Fruit fly (Drosophila melanogaster) whole organism, adult: ENCODE measurements around the gene Tgt.
A peak's percentile ranks its signal among the peaks of the same experiment; 100 is the strongest.

ENCODE experiments used
- CG11617 ChIP-seq: fragments of 200-800 bp; sonication (Bioruptor generic); optimal IDR thresholded peaks from 2 replicates; lab custom pipeline; 2017; ENCODE audit warnings: mild to moderate bottlenecking, missing biosample characterization, missing genetic modification reagents, missing genetic modification characterization
- CG12768 ChIP-seq: fragments of 200-800 bp; sonication (Bioruptor generic); optimal IDR thresholded peaks from 2 replicates; lab custom pipeline; 2017; ENCODE audit warnings: missing biosample characterization, missing genetic modification characterization, mild to moderate bottlenecking, moderate library complexity, missing genetic modification reagents
- CG14711 ChIP-seq: fragments of 200-800 bp; sonication (Bioruptor generic); optimal IDR thresholded peaks from 2 replicates; lab custom pipeline; 2018; ENCODE audit warnings: missing biosample characterization, mild to moderate bottlenecking, missing genetic modification characterization, moderate library complexity
- CG1620 ChIP-seq: fragments of 200-800 bp; sonication (Bioruptor generic); optimal IDR thresholded peaks from 2 replicates; lab custom pipeline; 2016; ENCODE audit warnings: missing biosample characterization, missing genetic modification characterization
- CG33017 ChIP-seq: fragments of 200-800 bp; sonication (Bioruptor generic); optimal IDR thresholded peaks from 2 replicates; lab custom pipeline; 2018; ENCODE audit warnings: missing biosample characterization, mild to moderate bottlenecking, missing genetic modification characterization, moderate library complexity
- CG5204 ChIP-seq: fragments of 200-800 bp; sonication (Bioruptor generic); optimal IDR thresholded peaks from 2 replicates; lab custom pipeline; 2016; ENCODE audit warnings: missing biosample characterization, missing genetic modification characterization
- CG7045 ChIP-seq: fragments of 200-800 bp; sonication (Bioruptor generic); optimal IDR thresholded peaks from 2 replicates; lab custom pipeline; 2017; ENCODE audit warnings: missing biosample characterization, mild to moderate bottlenecking, missing genetic modification characterization
- CG7101 ChIP-seq: fragments of 200-800 bp; sonication (Bioruptor generic); optimal IDR thresholded peaks from 2 replicates; lab custom pipeline; 2018; ENCODE audit warnings: missing biosample characterization, mild to moderate bottlenecking, missing genetic modification characterization, moderate library complexity
- Clk ChIP-seq: fragments of 200-800 bp; sonication (Bioruptor generic); optimal IDR thresholded peaks from 2 replicates; lab custom pipeline; 2017; ENCODE audit warnings: missing biosample characterization, missing genetic modification characterization
- Crg-1 ChIP-seq: fragments of 200-800 bp; sonication (Bioruptor generic); optimal IDR thresholded peaks from 2 replicates; lab custom pipeline; 2016; ENCODE audit warnings: missing biosample characterization, missing genetic modification characterization
- Hr96 ChIP-seq: fragments of 200-800 bp; sonication (Bioruptor generic); optimal IDR thresholded peaks from 2 replicates; lab custom pipeline; 2016; ENCODE audit warnings: missing biosample characterization, missing genetic modification characterization
- Mnt ChIP-seq: fragments of 200-800 bp; sonication (Bioruptor generic); optimal IDR thresholded peaks from 2 replicates; lab custom pipeline; 2016; ENCODE audit warnings: missing biosample characterization, mild to moderate bottlenecking, missing genetic modification characterization
- bab1 ChIP-seq: fragments of 200-800 bp; sonication (Bioruptor generic); optimal IDR thresholded peaks from 3 replicates; lab custom pipeline; 2019; ENCODE audit warnings: missing biosample characterization, mild to moderate bottlenecking, missing genetic modification characterization, moderate library complexity
- cic ChIP-seq: fragments of 200-800 bp; sonication (Bioruptor generic); optimal IDR thresholded peaks from 2 replicates; lab custom pipeline; 2017; ENCODE audit warnings: missing biosample characterization, mild to moderate bottlenecking, missing genetic modification characterization, moderate library complexity
- cnc ChIP-seq, 2 experiments: fragments of >200 bp; optimal IDR thresholded peaks; 2 replicates each; lab custom pipeline; 2017
- kay ChIP-seq: fragments of 200-800 bp; sonication (Bioruptor generic); peaks from one replicate; lab custom pipeline; 2016; ENCODE audit warnings: missing biosample characterization, missing genetic modification characterization, borderline replicate concordance
- ovo ChIP-seq: fragments of 200-800 bp; sonication (Bioruptor generic); optimal IDR thresholded peaks from 2 replicates; lab custom pipeline; 2016; ENCODE audit warnings: missing biosample characterization, missing genetic modification characterization
- pad ChIP-seq: fragments of 200-800 bp; sonication (Bioruptor generic); optimal IDR thresholded peaks from 3 replicates; lab custom pipeline; 2017; ENCODE audit warnings: missing biosample characterization, missing genetic modification characterization, mild to moderate bottlenecking, moderate library complexity, missing genetic modification reagents
- tj ChIP-seq: fragments of 200-800 bp; sonication (Bioruptor generic); optimal IDR thresholded peaks from 3 replicates; lab custom pipeline; 2017; ENCODE audit warnings: missing biosample characterization, mild to moderate bottlenecking, missing genetic modification characterization, moderate library complexity
- toe ChIP-seq: fragments of 200-800 bp; sonication (Bioruptor generic); optimal IDR thresholded peaks from 2 replicates; lab custom pipeline; 2016; ENCODE audit warnings: missing biosample characterization, missing genetic modification characterization

Gene Tgt

dm6 chr2L:1183799-1184198, at the start of gene Tgt, which contains the start of gene CG5126:
Tgt (plus strand) TSS chr2L:1184065.
CG5126 (minus strand) TSS chr2L:1184020.
- TF ChIP-seq CG33017 (no peak), Mnt (peak; percentile 83)

- TF ChIP-seq cnc (optimal IDR thresholded peaks at IDR 0.05; lab: Kevin White, UChicago), result no peak
- no peak for TF ChIP-seq bab1
- peak; percentile 39 for TF ChIP-seq CG12768
- peak; percentile 54 for TF ChIP-seq CG33017
- no peak for TF ChIP-seq CG1620 (GFP tag; lab: Kevin White, UChicago)
- TF ChIP-seq cic, result no peak
- TF ChIP-seq pad (GFP tag; lab: Kevin White, UChicago), result no peak
- peak; percentile 69 for TF ChIP-seq CG7045 (GFP tag; lab: Kevin White, UChicago)
- TF ChIP-seq CG14711 (tag; lab: Kevin White, UChicago), result peak; percentile 30
- TF ChIP-seq CG11617 (GFP tag; lab: Kevin White, UChicago), result peak; percentile 58
- no peak for TF ChIP-seq CG5204 (GFP tag; lab: Kevin White, UChicago)
- TF ChIP-seq Hr96 (GFP tag; lab: Kevin White, UChicago), result no peak
- TF ChIP-seq Mnt, result no peak
- peak; percentile 29 for TF ChIP-seq CG7101 (tag; lab: Kevin White, UChicago)
- TF ChIP-seq tj (GFP tag; lab: Kevin White, UChicago), result no peak
- TF ChIP-seq toe (GFP tag; lab: Kevin White, UChicago), result peak; percentile 1
- no peak for TF ChIP-seq kay
- no peak for TF ChIP-seq ovo (GFP tag; lab: Kevin White, UChicago)
- TF ChIP-seq Clk (GFP tag; lab: Kevin White, UChicago), result no peak
- TF ChIP-seq Crg-1 (GFP tag; lab: Kevin White, UChicago), result no peak
Measured at dm6 chr2L:1135495-1135894, 48.4 kb upstream of the Tgt start.

dm6 chr2L:1136993-1137392, 46.9 kb upstream of the Tgt start:
- no peak for TF ChIP-seq kay
- TF ChIP-seq CG33017, result no peak
- TF ChIP-seq CG7101 (tag; lab: Kevin White, UChicago), result no peak

- TF ChIP-seq Hr96 (GFP tag; lab: Kevin White, UChicago), result no peak
- peak; percentile 39 for TF ChIP-seq pad (GFP tag; lab: Kevin White, UChicago)
Measured at dm6 chr2L:1142730-1143281, 41.1 kb upstream of the Tgt start, which contains the start of gene MFS3. MFS3 (plus strand) TSS chr2L:1143201.

- no peak for TF ChIP-seq Mnt
- TF ChIP-seq toe (GFP tag; lab: Kevin White, UChicago), result no peak
- TF ChIP-seq bab1, result no peak
- TF ChIP-seq CG11617 (GFP tag; lab: Kevin White, UChicago), result no peak
- TF ChIP-seq CG33017, result no peak
- TF ChIP-seq CG7101 (tag; lab: Kevin White, UChicago), result no peak
- no peak for TF ChIP-seq Clk (GFP tag; lab: Kevin White, UChicago)
- TF ChIP-seq kay, result no peak
- TF ChIP-seq CG1620 (GFP tag; lab: Kevin White, UChicago), result no peak
- no peak for TF ChIP-seq cnc (optimal IDR thresholded peaks at IDR 0.05; lab: Kevin White, UChicago)
- TF ChIP-seq Hr96 (GFP tag; lab: Kevin White, UChicago), result no peak
Measured at dm6 chr2L:1143286-1143685, 40.6 kb upstream of the Tgt start.

- TF ChIP-seq toe (GFP tag; lab: Kevin White, UChicago) (peak; percentile 1), CG7101 (tag; lab: Kevin White, UChicago) (no peak)
Measured at dm6 chr2L:1144371-1145360, 39.2 kb upstream of the Tgt start.

- TF ChIP-seq CG14711 (tag; lab: Kevin White, UChicago) (no peak), tj (GFP tag; lab: Kevin White, UChicago) (no peak), ovo (GFP tag; lab: Kevin White, UChicago) (no peak), CG5204 (GFP tag; lab: Kevin White, UChicago) (no peak), CG11617 (GFP tag; lab: Kevin White, UChicago) (no peak), cnc (optimal IDR thresholded peaks at IDR 0.05; lab: Kevin White, UChicago) (no peak), Clk (GFP tag; lab: Kevin White, UChicago) (no peak), CG7045 (GFP tag; lab: Kevin White, UChicago) (no peak), CG7101 (tag; lab: Kevin White, UChicago) (no peak), Crg-1 (GFP tag; lab: Kevin White, UChicago) (no peak), bab1 (no peak), CG33017 (no peak), Mnt (no peak), cic (no peak), Hr96 (GFP tag; lab: Kevin White, UChicago) (no peak), kay (no peak), toe (GFP tag; lab: Kevin White, UChicago) (no peak), pad (GFP tag; lab: Kevin White, UChicago) (no peak)
Measured at dm6 chr2L:1147656-1148055, 36.2 kb upstream of the Tgt start.
